Worm (Caenorhabditis elegans): Measurements from ENCODE around the gene F53A9.9.

DNA sequence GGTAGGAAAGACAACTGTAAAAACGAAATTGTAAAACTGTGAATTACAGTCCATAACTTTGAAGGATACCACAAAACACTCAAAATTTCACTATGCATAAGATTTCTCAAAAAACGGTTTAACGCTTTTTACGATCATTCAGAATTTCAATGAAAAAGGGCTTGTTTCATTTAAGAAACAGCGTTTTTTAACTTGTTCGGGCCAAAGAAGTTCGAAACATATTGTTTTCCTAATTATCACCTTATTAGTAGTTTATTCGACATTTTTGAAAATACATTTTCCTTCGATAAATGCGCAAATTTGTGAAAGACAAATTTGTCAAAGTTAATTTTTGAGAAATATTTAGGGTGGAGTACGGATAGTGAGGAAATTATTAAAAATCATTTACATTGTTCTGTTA, 15.7 kb downstream of the F53A9.9 start:
- TF ChIP-seq T22C8.4 (GFP tag; IDR thresholded peaks at IDR 0.05) (no peak), flt-1 (GFP tag; IDR thresholded peaks at IDR 0.05) (no peak), ztf-29 (GFP tag; IDR thresholded peaks at IDR 0.05) (no peak), ref-1 (GFP tag; conservative IDR thresholded peaks at IDR 0.05) (no peak), tab-1 (GFP tag; IDR thresholded peaks at IDR 0.05) (no peak), cog-1 (tag; optimal IDR thresholded peaks at IDR 0.05) (no peak), ztf-23 (GFP tag; IDR thresholded peaks at IDR 0.05) (no peak), med-1 (GFP tag; optimal IDR thresholded peaks at IDR 0.05; ENCODE audit: insufficient read depth) (no peak)

Data from whole organism, midembryonic.